Worm (Caenorhabditis elegans) whole organism, L4 larva: ENCODE data around the gene F48E8.2.

Experiments
- F37D6.2 ChIP-seq: sonication (generic microtip); optimal IDR thresholded peaks from 2 replicates; lab custom pipeline; 2016; ENCODE audit warnings: mild to moderate bottlenecking, missing genetic modification characterization, missing compliant biosample characterization
- F49E8.2 ChIP-seq: sonication (generic microtip); optimal IDR thresholded peaks from 2 replicates; lab custom pipeline; 2016; ENCODE audit warnings: missing compliant biosample characterization, mild to moderate bottlenecking, missing genetic modification characterization, borderline replicate concordance
- R02D3.7 ChIP-seq: fragments of 150-350 bp; sonication (generic microtip); optimal IDR thresholded peaks from 3 replicates; lab custom pipeline; 2014; ENCODE audit warnings: missing biosample characterization, missing genetic modification characterization
- T26A8.4 ChIP-seq: fragments of 200-800 bp; sonication (Bioruptor generic); IDR thresholded peaks from 2 replicates; pipeline ENCODE4 v1.3.6; 2022; ENCODE audit warnings: missing genetic modification characterization, missing compliant biosample characterization
- Y75B8A.6 ChIP-seq: fragments of 200-800 bp; sonication (Bioruptor generic); IDR thresholded peaks from 2 replicates; pipeline ENCODE4 v1.3.6; 2022; ENCODE audit warnings: missing genetic modification reagents, missing genetic modification characterization, missing compliant biosample characterization
- ZK337.2 ChIP-seq: fragments of 200-800 bp; sonication (Bioruptor generic); IDR thresholded peaks from 2 replicates; pipeline ENCODE4 v1.3.6; 2022; ENCODE audit warnings: missing genetic modification reagents, missing genetic modification characterization, missing compliant biosample characterization
- ama-1 ChIP-seq: fragments of 150-350 bp; optimal IDR thresholded peaks from 2 replicates; lab custom pipeline; 2014; ENCODE audit warnings: inconsistent platforms, mixed read lengths
- arid-1 ChIP-seq: fragments of 200-800 bp; sonication (Bioruptor generic); conservative IDR thresholded peaks from 2 replicates; pipeline ENCODE4 v1.3.6; 2022; ENCODE audit warnings: missing genetic modification reagents, missing genetic modification characterization, missing compliant biosample characterization
- ceh-20 ChIP-seq: fragments of 200-800 bp; sonication (Bioruptor generic); IDR thresholded peaks from 2 replicates; pipeline ENCODE4 v1.3.6; 2022; ENCODE audit warnings: missing genetic modification reagents, missing genetic modification characterization, missing compliant biosample characterization
- ceh-32 ChIP-seq: sonication (generic microtip); optimal IDR thresholded peaks from 2 replicates; lab custom pipeline; 2016; ENCODE audit warnings: mild to moderate bottlenecking, missing genetic modification characterization, missing compliant biosample characterization; ENCODE audit not compliant: poor library complexity
- cey-2 ChIP-seq: sonication (generic microtip); optimal IDR thresholded peaks from 3 replicates; lab custom pipeline; 2017; ENCODE audit warnings: missing genetic modification characterization, mild to moderate bottlenecking, missing compliant biosample characterization, antibody characterized with exemption, borderline replicate concordance; ENCODE audit not compliant: insufficient read depth
- ctbp-1 ChIP-seq: fragments of 200-800 bp; sonication (Bioruptor generic); IDR thresholded peaks from 2 replicates; pipeline ENCODE4 v1.3.6; 2022; ENCODE audit warnings: missing genetic modification reagents, missing genetic modification characterization, missing compliant biosample characterization
- daf-16 ChIP-seq, 3 experiments: sonication (generic microtip); optimal IDR thresholded peaks; 2 replicates each; lab custom pipeline; 2016 to 2017; ENCODE audit warnings: missing genetic modification characterization in 3 of 3, missing genetic modification reagents in 3 of 3, mild to moderate bottlenecking in 2 of 3, missing compliant biosample characterization in 2 of 3, missing biosample characterization in 1 of 3, moderate library complexity in 1 of 3
- daf-8 ChIP-seq: fragments of 200-800 bp; sonication (Bioruptor generic); IDR thresholded peaks from 2 replicates; pipeline ENCODE4 v1.3.6; 2022; ENCODE audit warnings: missing genetic modification characterization, missing compliant biosample characterization
- dve-1 ChIP-seq: sonication (generic microtip); optimal IDR thresholded peaks from 2 replicates; lab custom pipeline; 2017; ENCODE audit warnings: antibody characterized with exemption, mild to moderate bottlenecking, missing genetic modification characterization, missing compliant biosample characterization; ENCODE audit not compliant: insufficient read depth
- egl-27 ChIP-seq: sonication (generic microtip); optimal IDR thresholded peaks from 3 replicates; lab custom pipeline; 2017; ENCODE audit warnings: missing biosample characterization, missing genetic modification reagents, missing genetic modification characterization
- fos-1 ChIP-seq: fragments of 150-350 bp; optimal IDR thresholded peaks from 2 replicates; lab custom pipeline; 2014; ENCODE audit warnings: missing biosample characterization, missing genetic modification characterization
- hlh-11 ChIP-seq: fragments of 200-800 bp; sonication (Bioruptor generic); optimal IDR thresholded peaks from 2 replicates; lab custom pipeline; 2018; ENCODE audit warnings: mild to moderate bottlenecking, missing genetic modification characterization, missing compliant biosample characterization
- lir-3 ChIP-seq: sonication (generic microtip); optimal IDR thresholded peaks from 2 replicates; lab custom pipeline; 2016; ENCODE audit warnings: mild to moderate bottlenecking, missing genetic modification characterization, missing compliant biosample characterization
- madf-9 ChIP-seq: fragments of 200-800 bp; sonication (Bioruptor generic); conservative IDR thresholded peaks from 2 replicates; pipeline ENCODE4 v1.3.6; 2022; ENCODE audit warnings: missing genetic modification reagents, missing genetic modification characterization, missing compliant biosample characterization
- mes-2 ChIP-seq: sonication (generic microtip); optimal IDR thresholded peaks from 2 replicates; lab custom pipeline; 2016; ENCODE audit warnings: missing genotype, mild to moderate bottlenecking, missing genetic modification characterization, missing compliant biosample characterization; ENCODE audit not compliant: poor library complexity, severe bottlenecking
- mxl-2 ChIP-seq: fragments of 200-800 bp; sonication (Bioruptor generic); conservative IDR thresholded peaks from 2 replicates; pipeline ENCODE4 v1.3.6; 2022; ENCODE audit warnings: missing genetic modification reagents, missing genetic modification characterization, missing compliant biosample characterization
- nhr-102 ChIP-seq: sonication (generic microtip); optimal IDR thresholded peaks from 2 replicates; lab custom pipeline; 2016; ENCODE audit warnings: mild to moderate bottlenecking, missing genetic modification characterization, moderate library complexity, missing compliant biosample characterization
- nhr-11 ChIP-seq: fragments of 150-350 bp; optimal IDR thresholded peaks from 2 replicates; lab custom pipeline; 2014; ENCODE audit warnings: missing biosample characterization, missing genetic modification characterization
- nhr-237 ChIP-seq: sonication (generic microtip); optimal IDR thresholded peaks from 2 replicates; lab custom pipeline; 2017; ENCODE audit warnings: missing biosample characterization, missing genetic modification characterization
- nhr-28 ChIP-seq: fragments of 150-350 bp; optimal IDR thresholded peaks from 2 replicates; lab custom pipeline; 2014; ENCODE audit warnings: missing biosample characterization, missing genetic modification characterization
- nhr-41 ChIP-seq: fragments of 200-800 bp; sonication (Bioruptor generic); IDR thresholded peaks from 2 replicates; pipeline ENCODE4 v1.3.6; 2022; ENCODE audit warnings: missing genetic modification reagents, missing genetic modification characterization, missing compliant biosample characterization
- nhr-48 ChIP-seq: sonication (generic microtip); optimal IDR thresholded peaks from 2 replicates; lab custom pipeline; 2016; ENCODE audit warnings: mild to moderate bottlenecking, missing genetic modification characterization, missing compliant biosample characterization
- nhr-76 ChIP-seq: fragments of 150-350 bp; optimal IDR thresholded peaks from 2 replicates; lab custom pipeline; 2014; ENCODE audit warnings: missing biosample characterization, missing genetic modification characterization
- nhr-77 ChIP-seq: fragments of 150-350 bp; optimal IDR thresholded peaks from 2 replicates; lab custom pipeline; 2014; ENCODE audit warnings: missing biosample characterization, missing genetic modification characterization
- pha-4 ChIP-seq, 2 experiments: fragments of 150-350 bp in 1 of 2; fragments of 200-800 bp in 1 of 2; sonication (Bioruptor generic) in 1 of 2; IDR thresholded peaks in 1 of 2; optimal IDR thresholded peaks in 1 of 2; 2 replicates each; pipeline versions ENCODE4 v1.3.6 to Lab custom; 2014 to 2022; ENCODE audit warnings: missing genetic modification characterization in 2 of 2, missing genetic modification reagents in 2 of 2, missing biosample characterization in 1 of 2, missing compliant biosample characterization in 1 of 2
- php-3 ChIP-seq: fragments of 200-800 bp; sonication (Bioruptor generic); IDR thresholded peaks from 2 replicates; pipeline ENCODE4 v1.3.6; 2022; ENCODE audit warnings: missing genetic modification reagents, missing genetic modification characterization, missing compliant biosample characterization
- pqm-1 ChIP-seq: sonication (generic microtip); optimal IDR thresholded peaks from 2 replicates; lab custom pipeline; 2017; ENCODE audit warnings: missing biosample characterization, missing genetic modification characterization
- rbr-2 ChIP-seq: sonication (generic microtip); optimal IDR thresholded peaks from 2 replicates; lab custom pipeline; 2016; ENCODE audit warnings: missing genotype, missing genetic modification characterization, missing compliant biosample characterization
- saeg-2 ChIP-seq: fragments of 200-800 bp; sonication (Bioruptor generic); IDR thresholded peaks from 2 replicates; pipeline ENCODE4 v1.3.6; 2022; ENCODE audit warnings: missing genetic modification reagents, missing genetic modification characterization, missing compliant biosample characterization
- sdz-12 ChIP-seq: fragments of 200-800 bp; sonication (Bioruptor generic); optimal IDR thresholded peaks from 2 replicates; lab custom pipeline; 2018; ENCODE audit warnings: mild to moderate bottlenecking, missing genetic modification characterization, missing compliant biosample characterization
- set-16 ChIP-seq: fragments of 200-800 bp; sonication (Bioruptor generic); IDR thresholded peaks from 2 replicates; pipeline ENCODE4 v1.3.6; 2022; ENCODE audit warnings: missing genetic modification reagents, missing genetic modification characterization, missing compliant biosample characterization
- snpc-4 ChIP-seq: fragments of 150-350 bp; optimal IDR thresholded peaks from 2 replicates; lab custom pipeline; 2014; ENCODE audit warnings: missing biosample characterization, missing genetic modification characterization
- spr-3 ChIP-seq: fragments of 200-800 bp; sonication (Bioruptor generic); optimal IDR thresholded peaks from 2 replicates; lab custom pipeline; 2018; ENCODE audit warnings: mild to moderate bottlenecking, missing genetic modification characterization, missing compliant biosample characterization
- unc-130 ChIP-seq: sonication (generic microtip); optimal IDR thresholded peaks from 2 replicates; lab custom pipeline; 2016; ENCODE audit warnings: missing genetic modification reagents, missing genetic modification characterization, missing compliant biosample characterization
- unc-62 ChIP-seq, 3 experiments: fragments of 150-350 bp in 1 of 3; sonication (generic microtip); optimal IDR thresholded peaks in 2 of 3; peaks in 1 of 3; 1 replicate in 1 of 3; 2 replicates in 2 of 3; lab custom pipeline; 2014 to 2017; ENCODE audit warnings: missing biosample characterization in 3 of 3, missing genetic modification characterization in 3 of 3, missing genetic modification reagents in 3 of 3, missing genotype in 1 of 3
- vab-7 ChIP-seq: fragments of 200-800 bp; sonication (Bioruptor generic); IDR thresholded peaks from 2 replicates; pipeline ENCODE4 v1.3.6; 2022; ENCODE audit warnings: missing genetic modification reagents, missing genetic modification characterization, missing compliant biosample characterization
- zfp-3 ChIP-seq: fragments of 200-800 bp; sonication (Bioruptor generic); conservative IDR thresholded peaks from 2 replicates; pipeline ENCODE4 v1.3.6; 2022; ENCODE audit warnings: missing genetic modification reagents, missing genetic modification characterization, missing compliant biosample characterization

F48E8.2 gene

DNA sequence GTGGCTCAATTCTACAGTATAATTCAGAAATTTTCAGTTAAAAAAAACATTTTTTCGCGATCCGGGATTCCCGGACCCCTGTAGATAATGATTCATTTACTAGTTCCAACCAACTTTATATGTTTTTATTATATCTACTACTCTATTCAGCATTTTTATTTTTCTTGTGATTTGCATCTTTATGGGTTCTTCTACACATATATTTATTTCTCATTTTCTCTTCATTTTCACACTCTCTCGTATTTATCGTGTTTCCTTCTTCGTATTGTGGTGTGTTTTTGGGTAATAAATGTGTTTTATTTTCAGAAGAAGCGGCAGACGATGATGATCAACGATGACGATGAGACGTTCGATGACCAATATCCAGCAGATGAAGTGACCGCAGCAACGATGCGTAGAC is at the start of gene F48E8.2:
TSS of gene F48E8.2 (plus strand) at position 301 of the 400 bp plus-strand sequence.
- TF ChIP-seq F49E8.2 (tag; lab: Kevin White, UChicago) (no peak), egl-27 (tag; lab: Kevin White, UChicago) (no peak), R02D3.7 (tag; lab: Kevin White, UChicago) (no peak), ctbp-1 (no peak), cey-2 (tag; lab: Kevin White, UChicago) (no peak), ceh-32 (tag; lab: Kevin White, UChicago) (no peak), Y75B8A.6 (no peak), spr-3 (GFP tag; lab: Kevin White, UChicago) (no peak), nhr-237 (tag; lab: Kevin White, UChicago) (no peak), madf-9 (no peak), ama-1 (lab: Kevin White, UChicago) (no peak), ZK337.2 (GFP tag; lab: Robert Waterston, UW) (no peak), F37D6.2 (tag; lab: Kevin White, UChicago) (no peak)

DNA sequence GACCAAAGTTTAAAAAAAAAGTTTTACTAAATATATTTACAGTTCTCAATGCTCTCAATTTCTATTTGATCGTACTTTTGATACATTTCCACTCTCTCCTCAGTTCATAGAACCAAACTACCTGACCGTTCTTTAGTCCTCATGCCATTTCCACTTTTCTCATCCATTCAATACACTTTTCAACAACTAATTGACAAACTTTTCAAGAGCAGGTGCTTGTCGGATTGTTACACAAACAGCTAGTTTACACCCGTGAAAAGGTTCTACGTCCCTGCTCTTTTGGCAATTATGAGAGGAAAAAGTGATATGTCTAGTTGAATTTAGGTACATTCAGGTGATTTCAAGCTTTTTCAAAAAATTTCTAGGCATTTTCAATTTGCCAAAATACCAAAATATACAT is 46.3 kb upstream of the F48E8.2 start:
- TF ChIP-seq nhr-28 (tag; lab: Kevin White, UChicago): no peak
- peak; percentile 35 for TF ChIP-seq nhr-11
- TF ChIP-seq, all 104 proteins: peak for 1

DNA sequence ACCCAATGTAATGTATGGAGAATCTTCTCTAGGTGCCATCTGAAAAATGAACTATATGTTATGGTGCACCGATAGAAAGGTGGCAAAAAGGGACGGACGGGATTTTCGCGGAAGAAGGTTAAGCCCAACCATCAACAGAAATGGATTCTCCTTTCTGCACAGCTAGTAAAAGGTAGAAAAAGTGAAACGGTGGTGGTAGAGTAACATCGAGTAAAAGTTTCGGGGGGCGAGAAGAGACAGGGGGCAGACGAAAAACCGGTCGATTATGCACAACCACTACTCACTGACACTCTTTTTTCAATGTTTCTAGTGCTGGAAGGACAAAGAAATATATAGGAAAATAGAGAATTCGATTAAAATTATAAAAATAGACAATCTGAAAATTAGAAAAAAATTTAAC is 44.6 kb upstream of the F48E8.2 start:
- 0 out of 2 replicates have a peak, but pooled peaks have one; percentile 11 for TF ChIP-seq T26A8.4 (GFP tag; lab: Robert Waterston, UW)
- TF ChIP-seq ceh-20: no peak

DNA sequence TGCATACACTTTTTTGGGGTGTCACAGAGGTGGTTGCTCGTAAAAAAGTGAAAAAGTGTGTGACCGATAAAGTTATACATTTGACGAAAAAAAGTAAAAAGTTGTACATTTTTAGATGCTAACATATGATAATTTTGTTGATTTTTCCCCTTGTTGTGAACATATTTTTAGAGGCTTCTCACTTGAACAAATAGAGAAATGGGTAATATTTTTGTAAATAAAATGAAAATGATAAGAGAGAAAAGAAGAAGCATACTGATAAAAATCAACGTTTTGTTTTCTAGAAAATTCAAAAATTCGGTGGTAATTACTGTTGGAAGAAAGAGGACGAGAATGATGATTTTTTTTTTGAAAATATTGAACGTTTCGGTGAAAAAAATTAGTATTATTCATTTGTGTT is 43.9 kb upstream of the F48E8.2 start:
- no peak for TF ChIP-seq sdz-12 (GFP tag; lab: Kevin White, UChicago)
- no peak for TF ChIP-seq Y75B8A.6
- TF ChIP-seq set-16 (GFP tag; lab: Robert Waterston, UW): no peak
- no peak for TF ChIP-seq rbr-2 (tag; lab: Kevin White, UChicago)
- no peak for TF ChIP-seq vab-7 (GFP tag; lab: Robert Waterston, UW)
- TF ChIP-seq php-3 (GFP tag; lab: Robert Waterston, UW): 0 out of 2 replicates have a peak, but pooled peaks have one; percentile 18
- no peak for TF ChIP-seq nhr-77
- peak; percentile 9 for TF ChIP-seq pqm-1 (tag; lab: Kevin White, UChicago)
- no peak for TF ChIP-seq daf-16 (GFP tag; optimal IDR thresholded peaks at IDR 0.05; lab: Kevin White, UChicago)
- peak; percentile 93 for TF ChIP-seq daf-16 (tag; optimal IDR thresholded peaks at IDR 0.05; lab: Kevin White, UChicago)
- no peak for TF ChIP-seq unc-130 (GFP tag; lab: Kevin White, UChicago)
- TF ChIP-seq snpc-4 (tag; lab: Kevin White, UChicago): no peak
- no peak for TF ChIP-seq saeg-2 (GFP tag; lab: Robert Waterston, UW)
- peak; percentile 56 for TF ChIP-seq dve-1
- no peak for TF ChIP-seq nhr-102
- no peak for TF ChIP-seq F49E8.2 (tag; lab: Kevin White, UChicago)
- no peak for TF ChIP-seq nhr-48 (tag; lab: Kevin White, UChicago)
- peak; percentile 16 for TF ChIP-seq hlh-11 (tag; lab: Kevin White, UChicago)
- TF ChIP-seq fos-1: no peak
- TF ChIP-seq arid-1 (GFP tag; lab: Robert Waterston, UW): no peak
- TF ChIP-seq, all 104 proteins: peak for 5

DNA sequence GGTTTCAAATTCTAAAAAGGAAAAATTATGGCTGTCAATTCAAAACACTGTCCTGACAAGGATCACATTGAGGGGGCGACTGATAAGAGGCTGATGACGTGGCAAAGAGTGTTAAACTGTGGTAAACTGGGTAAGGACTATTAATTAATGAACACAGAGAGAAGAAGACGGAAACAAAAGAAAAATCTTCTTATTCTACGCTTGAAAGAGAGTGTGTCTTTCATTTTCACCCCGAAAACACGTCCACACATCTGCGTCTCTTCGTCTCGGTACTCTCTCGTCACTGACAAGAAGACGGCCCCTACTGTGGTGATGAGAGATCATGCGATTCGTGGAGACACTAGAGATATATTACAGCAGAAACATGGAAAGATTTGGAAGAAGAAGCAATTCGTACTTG is 42.8 kb upstream of the F48E8.2 start:
- TF ChIP-seq nhr-76 (tag; lab: Kevin White, UChicago) (no peak), zfp-3 (GFP tag; lab: Robert Waterston, UW) (no peak), nhr-41 (no peak; the same call in 1 of the 2 replicates), unc-62 (GFP tag; optimal IDR thresholded peaks at IDR 0.05 in 1 of 2; lab: Kevin White, UChicago) (peak in 1 of 2 experiments; percentile 22), unc-62 (tag; optimal IDR thresholded peaks at IDR 0.05; lab: Kevin White, UChicago) (no peak), pha-4 (GFP tag; IDR thresholded peaks at IDR 0.05; lab: Robert Waterston, UW) (0 out of 2 replicates have a peak, but pooled peaks have one; percentile 5), pha-4 (tag; optimal IDR thresholded peaks at IDR 0.05; lab: Kevin White, UChicago) (no peak), egl-27 (tag; lab: Kevin White, UChicago) (no peak), dve-1 (peak; percentile 46), daf-8 (GFP tag; lab: Robert Waterston, UW) (no peak), mes-2 (peak; percentile 24), lir-3 (tag; lab: Kevin White, UChicago) (no peak), mxl-2 (no peak), daf-16 (GFP tag; optimal IDR thresholded peaks at IDR 0.05; lab: Kevin White, UChicago) (no peak), daf-16 (tag; optimal IDR thresholded peaks at IDR 0.05; lab: Kevin White, UChicago) (peak; percentile 67)
